Worm (Caenorhabditis elegans): ENCODE data around the gene C04C11.1.

The C04C11.1 gene

ce11 chrX:13980417-13980816, 40.0 kb upstream of the C04C11.1 start, which contains the start of gene arrd-24:
Gene arrd-24 (minus strand): TSS chrX:13980517.
- peak; percentile 64 for TF ChIP-seq elt-2 (tag; optimal IDR thresholded peaks at IDR 0.05)

DNA sequence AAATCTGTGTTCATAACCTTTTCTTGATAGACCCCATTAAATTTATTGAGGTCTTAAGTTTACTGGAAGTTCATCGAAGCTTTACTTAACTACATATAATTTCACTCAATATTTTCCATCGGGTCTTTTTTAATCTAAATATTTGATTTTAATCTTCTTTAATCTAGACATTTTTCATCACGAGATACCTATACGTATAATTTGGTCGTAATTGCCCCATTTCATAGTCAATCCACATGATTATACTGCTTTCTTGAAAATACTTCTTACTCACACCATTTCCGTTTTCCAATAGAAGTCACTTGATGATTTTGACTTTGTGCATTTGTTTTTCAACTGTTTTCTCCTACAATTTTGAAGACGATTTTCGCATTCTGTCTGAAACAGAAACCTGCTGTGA, 34.1 kb upstream of the C04C11.1 start, which contains the start of gene irld-24:
Gene irld-24, plus strand, starts transcription at position 301 of the 400 bp plus-strand sequence.
- TF ChIP-seq nhr-67 (tag; optimal IDR thresholded peaks at IDR 0.05) (no peak), pha-4 (tag; optimal IDR thresholded peaks at IDR 0.05) (no peak), elt-1 (tag; optimal IDR thresholded peaks at IDR 0.05) (no peak), nhr-76 (tag; optimal IDR thresholded peaks at IDR 0.05) (no peak), ceh-16 (tag; optimal IDR thresholded peaks at IDR 0.05) (no peak), lin-39 (tag; optimal IDR thresholded peaks at IDR 0.05) (no peak), nhr-77 (tag; optimal IDR thresholded peaks at IDR 0.05) (no peak), fos-1 (tag; optimal IDR thresholded peaks at IDR 0.05) (no peak), elt-3 (tag; optimal IDR thresholded peaks at IDR 0.05) (no peak), ama-1 (optimal IDR thresholded peaks at IDR 0.05) (no peak), nhr-28 (tag; optimal IDR thresholded peaks at IDR 0.05) (no peak), jun-1 (tag; optimal IDR thresholded peaks at IDR 0.05) (no peak), mdl-1 (tag; optimal IDR thresholded peaks at IDR 0.05) (no peak), zag-1 (tag; optimal IDR thresholded peaks at IDR 0.05) (no peak), nhr-12 (tag; optimal IDR thresholded peaks at IDR 0.05) (no peak), fkh-2 (tag; optimal IDR thresholded peaks at IDR 0.05) (no peak), snpc-4 (tag; optimal IDR thresholded peaks at IDR 0.05) (no peak)

DNA sequence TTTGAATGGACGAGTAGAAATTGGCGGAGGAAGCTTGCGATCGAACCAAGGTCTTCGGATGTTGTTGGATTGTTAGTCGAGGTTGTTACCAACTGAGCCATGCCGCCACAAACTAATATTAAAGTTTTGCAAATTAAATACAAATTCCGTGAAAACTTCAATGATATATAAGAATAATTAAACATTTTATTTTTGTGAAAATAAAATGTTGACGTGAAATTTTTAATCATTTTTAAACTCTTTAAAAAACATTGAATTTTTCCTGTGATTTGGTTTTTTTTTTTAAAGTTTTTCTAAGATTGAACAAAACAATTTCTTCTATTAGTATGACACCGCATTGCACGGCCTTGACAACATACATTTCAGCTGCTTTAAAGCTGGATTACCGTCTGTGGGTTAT, 29.7 kb upstream of the C04C11.1 start, which contains the start of gene C31E10.11:
Gene C31E10.11, minus strand, starts transcription at position 101 of the 400 bp plus-strand sequence.
- TF ChIP-seq egl-27 (tag; optimal IDR thresholded peaks at IDR 0.05) (no peak), elt-2 (tag; optimal IDR thresholded peaks at IDR 0.05) (no peak), sea-2 (GFP tag; optimal IDR thresholded peaks at IDR 0.05) (no peak), eor-1 (tag; optimal IDR thresholded peaks at IDR 0.05) (no peak), pha-4 (tag; optimal IDR thresholded peaks at IDR 0.05) (no peak), nhr-43 (tag; optimal IDR thresholded peaks at IDR 0.05; ENCODE audit: poor library complexity, severe bottlenecking) (no peak), elt-1 (tag; optimal IDR thresholded peaks at IDR 0.05) (no peak)

ce11 chrX:13995803-13996388, 24.5 kb upstream of the C04C11.1 start, which contains the start of the genes C31E10.5 and C31E10.6:
Gene C31E10.5 (minus strand): TSS chrX:13995834.
Gene C31E10.6 (plus strand): TSS chrX:13996338.
- no peak for TF ChIP-seq mdl-1 (tag; optimal IDR thresholded peaks at IDR 0.05)
- no peak for TF ChIP-seq fkh-2 (tag; optimal IDR thresholded peaks at IDR 0.05)
- no peak for TF ChIP-seq unc-62 (GFP tag; optimal IDR thresholded peaks at IDR 0.05)
- no peak for TF ChIP-seq mml-1 (tag; optimal IDR thresholded peaks at IDR 0.05)
- no peak for TF ChIP-seq pqm-1 (tag; optimal IDR thresholded peaks at IDR 0.05)
- TF ChIP-seq lsy-12 (tag; optimal IDR thresholded peaks at IDR 0.05) = no peak
- no peak for TF ChIP-seq sea-2 (GFP tag; optimal IDR thresholded peaks at IDR 0.05)
- peak; percentile 66 for TF ChIP-seq pha-4 (tag; optimal IDR thresholded peaks at IDR 0.05)
- peak; percentile 9 for TF ChIP-seq nhr-23 (tag; optimal IDR thresholded peaks at IDR 0.05)
- no peak for TF ChIP-seq ceh-28 (tag; optimal IDR thresholded peaks at IDR 0.05)
- peak; percentile 31 for TF ChIP-seq nhr-25 (tag; optimal IDR thresholded peaks at IDR 0.05)
- no peak for TF ChIP-seq unc-39 (tag; optimal IDR thresholded peaks at IDR 0.05)
- peak; percentile 79 for TF ChIP-seq hmg-11 (tag; optimal IDR thresholded peaks at IDR 0.05)
- no peak for TF ChIP-seq ceh-82 (tag; optimal IDR thresholded peaks at IDR 0.05)
- peak; percentile 11 for TF ChIP-seq elt-2 (tag; optimal IDR thresholded peaks at IDR 0.05)
- TF ChIP-seq zag-1 (tag; optimal IDR thresholded peaks at IDR 0.05) = no peak
- TF ChIP-seq nhr-43 (tag; optimal IDR thresholded peaks at IDR 0.05; ENCODE audit: poor library complexity, severe bottlenecking) = no peak
- peak; percentile 24 for TF ChIP-seq lin-15B (tag; optimal IDR thresholded peaks at IDR 0.05)
- no peak for TF ChIP-seq fkh-10 (GFP tag; optimal IDR thresholded peaks at IDR 0.05)
- no peak for TF ChIP-seq fos-1 (tag; optimal IDR thresholded peaks at IDR 0.05)
- TF ChIP-seq eor-1 (tag; optimal IDR thresholded peaks at IDR 0.05) = no peak
- TF ChIP-seq lin-39 (tag; optimal IDR thresholded peaks at IDR 0.05) = peak; percentile 22
- peak; percentile 10 for TF ChIP-seq snpc-4 (tag; optimal IDR thresholded peaks at IDR 0.05)
- TF ChIP-seq jun-1 (tag; optimal IDR thresholded peaks at IDR 0.05) = no peak
- TF ChIP-seq nhr-76 (tag; optimal IDR thresholded peaks at IDR 0.05) = no peak

All from whole organism, L3 larva.